Fruit fly (Drosophila melanogaster): Measurements from ENCODE around the gene alpha-Est8.

The alpha-Est8 gene

DNA sequence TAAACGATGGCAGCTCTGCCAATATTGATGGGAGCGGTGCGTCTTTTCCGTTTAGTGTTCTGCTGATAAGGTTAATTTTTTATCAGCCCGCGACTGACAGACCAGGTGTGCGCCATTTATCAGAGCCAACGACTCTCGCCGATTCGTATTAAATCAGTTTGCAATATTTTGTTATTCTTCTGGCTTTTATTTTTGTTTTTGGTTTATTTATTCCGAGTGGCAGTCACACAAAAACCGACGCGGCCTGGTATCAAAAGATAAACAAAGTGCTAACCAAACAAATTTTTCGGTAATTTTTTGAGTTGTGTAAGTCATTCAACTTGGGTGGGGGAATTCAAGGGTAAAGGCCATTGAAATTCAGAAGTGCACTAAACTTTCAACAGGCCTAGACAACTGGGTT, 18.0 kb downstream of the alpha-Est8 start:
- TF ChIP-seq ey (GFP tag; optimal IDR thresholded peaks at IDR 0.05) (no peak), rgr (GFP tag; optimal IDR thresholded peaks at IDR 0.05) (no peak), Rel (GFP tag; optimal IDR thresholded peaks at IDR 0.05) (peak; percentile 18), Rel (tag; optimal IDR thresholded peaks at IDR 0.05) (peak; percentile 74), HLH106 (tag; optimal IDR thresholded peaks at IDR 0.05) (no peak), Mio (GFP tag; optimal IDR thresholded peaks at IDR 0.05) (no peak), Sp1 (GFP tag; optimal IDR thresholded peaks at IDR 0.05) (peak; percentile 16), psq (GFP tag; optimal IDR thresholded peaks at IDR 0.05) (no peak), Abd-B (GFP tag; optimal IDR thresholded peaks at IDR 0.05) (no peak), CrebA (GFP tag; optimal IDR thresholded peaks at IDR 0.05; ENCODE audit: borderline replicate concordance) (peak; percentile 41), h (GFP tag; optimal IDR thresholded peaks at IDR 0.05) (peak; percentile 56), Dfd (GFP tag; optimal IDR thresholded peaks at IDR 0.05) (no peak), Hr83 (GFP tag; optimal IDR thresholded peaks at IDR 0.05; ENCODE audit: poor library complexity, severe bottlenecking) (no peak), woc (GFP tag; optimal IDR thresholded peaks at IDR 0.05) (no peak), OdsH (GFP tag; optimal IDR thresholded peaks at IDR 0.05) (peak; percentile 25), brk (GFP tag; optimal IDR thresholded peaks at IDR 0.05) (no peak), br (GFP tag; optimal IDR thresholded peaks at IDR 0.05) (peak; percentile 33), GATAd (GFP tag; optimal IDR thresholded peaks at IDR 0.05) (no peak), Jra (GFP tag; optimal IDR thresholded peaks at IDR 0.05) (no peak), Myc (optimal IDR thresholded peaks at IDR 0.05) (no peak), dsf (GFP tag; optimal IDR thresholded peaks at IDR 0.05; ENCODE audit: borderline replicate concordance) (no peak), sv (GFP tag; optimal IDR thresholded peaks at IDR 0.05) (no peak), Hnf4 (GFP tag; optimal IDR thresholded peaks at IDR 0.05) (no peak)

DNA sequence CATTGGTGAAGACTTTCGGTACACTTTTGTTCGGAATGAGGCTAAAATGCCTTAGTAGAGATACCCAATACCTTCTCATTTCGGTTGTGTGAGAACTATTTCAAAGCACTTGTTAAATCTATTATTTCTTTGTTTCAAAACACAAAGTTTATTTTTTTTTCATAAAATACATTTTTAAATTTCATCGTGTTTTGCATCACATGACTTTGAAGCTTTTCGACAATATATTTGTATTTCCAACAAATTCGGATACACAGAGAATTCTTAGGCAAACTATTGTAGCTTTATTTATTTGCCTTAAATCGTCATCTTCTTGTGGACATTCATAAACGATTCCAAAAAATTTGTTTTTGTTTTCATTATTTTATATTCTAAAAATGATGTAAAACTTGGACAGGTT, 21.7 kb downstream of the alpha-Est8 start, which contains the start of gene alpha-Est10:
alpha-Est10 (minus strand) TSS at position 101 of the 400 bp plus-strand sequence.
- TF ChIP-seq OdsH (GFP tag; optimal IDR thresholded peaks at IDR 0.05) (no peak), HLH106 (tag; optimal IDR thresholded peaks at IDR 0.05) (no peak), Sp1 (GFP tag; optimal IDR thresholded peaks at IDR 0.05) (no peak), Hnf4 (GFP tag; optimal IDR thresholded peaks at IDR 0.05) (no peak), Dfd (GFP tag; optimal IDR thresholded peaks at IDR 0.05) (no peak), sv (GFP tag; optimal IDR thresholded peaks at IDR 0.05) (no peak), Mio (GFP tag; optimal IDR thresholded peaks at IDR 0.05) (no peak), Abd-B (GFP tag; optimal IDR thresholded peaks at IDR 0.05) (no peak), tai (GFP tag; optimal IDR thresholded peaks at IDR 0.05) (no peak), h (GFP tag; optimal IDR thresholded peaks at IDR 0.05) (no peak), foxo (GFP tag; optimal IDR thresholded peaks at IDR 0.05) (no peak), CrebA (GFP tag; optimal IDR thresholded peaks at IDR 0.05; ENCODE audit: borderline replicate concordance) (no peak), fru (GFP tag; optimal IDR thresholded peaks at IDR 0.05) (no peak), pan (optimal IDR thresholded peaks at IDR 0.05) (no peak), Dif (GFP tag; optimal IDR thresholded peaks at IDR 0.05; ENCODE audit: partially characterized antibody) (no peak), GATAd (GFP tag; optimal IDR thresholded peaks at IDR 0.05) (no peak), Rel (GFP tag; optimal IDR thresholded peaks at IDR 0.05) (no peak), Rel (tag; optimal IDR thresholded peaks at IDR 0.05) (no peak), dl (GFP tag; optimal IDR thresholded peaks at IDR 0.05; ENCODE audit: insufficient read depth in 1 of 2, partially characterized antibody in 2 of 2) (no peak)

DNA sequence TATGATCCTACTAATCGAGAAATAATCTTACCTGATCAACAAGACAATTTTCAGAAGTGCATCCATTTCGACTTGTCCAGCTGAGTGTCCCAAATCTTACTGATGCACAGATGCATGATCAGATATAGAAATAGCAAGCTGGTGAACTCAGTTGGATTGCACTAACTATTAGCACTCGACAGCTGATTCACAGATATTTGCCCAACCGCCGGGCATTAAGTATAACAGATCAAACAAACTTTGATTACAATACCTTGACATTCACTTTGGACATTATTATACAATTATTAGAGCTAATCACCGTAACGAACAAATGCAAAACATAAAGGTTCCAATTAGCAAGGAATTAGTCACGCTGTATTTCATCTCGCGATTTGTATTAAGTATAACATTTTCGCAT, 22.3 kb downstream of the alpha-Est8 start, which contains the start of gene CG42656:
CG42656 (minus strand) TSS at position 101 of the 400 bp plus-strand sequence.
- TF ChIP-seq Sp1 (GFP tag; optimal IDR thresholded peaks at IDR 0.05) (no peak), Hr78 (GFP tag; optimal IDR thresholded peaks at IDR 0.05) (no peak), lola (GFP tag; optimal IDR thresholded peaks at IDR 0.05) (no peak), N (GFP tag; optimal IDR thresholded peaks at IDR 0.05) (no peak), CrebA (GFP tag; optimal IDR thresholded peaks at IDR 0.05; ENCODE audit: borderline replicate concordance) (no peak), jim (GFP tag; optimal IDR thresholded peaks at IDR 0.05) (no peak), Jra (GFP tag; optimal IDR thresholded peaks at IDR 0.05) (no peak), pan (optimal IDR thresholded peaks at IDR 0.05) (no peak), dsf (GFP tag; optimal IDR thresholded peaks at IDR 0.05; ENCODE audit: borderline replicate concordance) (no peak), usp (GFP tag; optimal IDR thresholded peaks at IDR 0.05) (no peak), psq (GFP tag; optimal IDR thresholded peaks at IDR 0.05) (no peak), Vsx2 (GFP tag; optimal IDR thresholded peaks at IDR 0.05; ENCODE audit: partially characterized antibody) (no peak), rgr (GFP tag; optimal IDR thresholded peaks at IDR 0.05) (no peak), h (GFP tag; optimal IDR thresholded peaks at IDR 0.05) (no peak)

Data from whole organism, wandering third instar larva.